Worm (Caenorhabditis elegans): ENCODE measurements around the gene R107.2.

R107.2 gene

ce11 chrIII:9023601-9024000 lies 22.1 kb downstream of the R107.2 start:
- TF ChIP-seq unc-62 (GFP tag; optimal IDR thresholded peaks at IDR 0.05 in 1 of 2) (peak in 1 of 2 experiments; percentile 92), unc-62 (tag; optimal IDR thresholded peaks at IDR 0.05) (no peak), skn-1 (tag; optimal IDR thresholded peaks at IDR 0.05) (no peak)

DNA sequence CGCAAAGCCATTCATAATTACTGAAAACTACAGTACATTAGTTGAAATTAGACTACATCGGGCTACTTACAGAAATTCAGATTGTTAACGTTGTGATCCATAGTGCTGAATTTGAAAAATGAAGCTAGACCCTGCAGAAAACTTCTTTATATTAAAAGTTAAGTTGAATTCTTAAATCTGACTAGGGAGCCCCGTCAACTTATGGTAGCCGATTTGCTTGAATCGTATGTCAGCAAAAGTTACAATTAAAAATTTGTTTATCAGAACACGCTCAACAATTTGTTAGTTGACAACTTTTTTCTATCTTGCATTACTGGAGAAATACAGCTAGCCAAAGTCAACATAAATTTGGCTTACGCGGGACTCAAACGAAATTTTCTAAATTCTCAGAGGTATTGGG lies 23.2 kb downstream of the R107.2 start, which contains the start of gene F59B2.14:
F59B2.14 (minus strand) TSS at position 101 of the 400 bp plus-strand sequence.
- no peak for TF ChIP-seq ctbp-1 (GFP tag; IDR thresholded peaks at IDR 0.05)
- TF ChIP-seq dpl-1 (GFP tag; optimal IDR thresholded peaks at IDR 0.05) = no peak
- no peak for TF ChIP-seq nhr-6 (tag; optimal IDR thresholded peaks at IDR 0.05)
- TF ChIP-seq hmg-1.1 (GFP tag; IDR thresholded peaks at IDR 0.05) = no peak
- no peak for TF ChIP-seq lsy-2 (tag; optimal IDR thresholded peaks at IDR 0.05)

DNA sequence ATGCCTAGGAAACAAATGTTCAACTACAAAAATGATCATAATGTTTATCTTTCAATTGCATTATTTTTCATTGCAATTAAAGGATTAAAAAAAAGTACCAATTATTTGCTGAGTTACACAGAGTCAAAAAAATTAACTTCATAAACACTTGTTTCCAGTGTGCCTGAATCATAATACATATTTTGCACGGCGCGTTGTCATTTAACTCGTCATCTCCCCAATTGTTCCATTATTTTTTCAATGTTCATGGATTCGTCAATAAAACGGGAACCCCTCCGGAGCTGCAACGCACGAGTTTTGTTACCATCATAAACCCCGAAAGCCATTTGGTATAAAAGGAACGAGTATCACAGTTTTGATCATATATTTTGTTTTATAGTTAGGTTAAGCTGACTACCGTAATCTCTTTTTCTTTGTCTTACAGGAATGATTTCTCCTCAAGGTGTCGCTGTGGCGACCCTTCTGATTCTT lies 28.5 kb downstream of the R107.2 start, which contains the start of gene F59B2.12:
F59B2.12 (plus strand) TSS at position 421 of the 471 bp plus-strand sequence.
- no peak for TF ChIP-seq sdz-12 (GFP tag; optimal IDR thresholded peaks at IDR 0.05)
- no peak for TF ChIP-seq zfp-2 (tag; optimal IDR thresholded peaks at IDR 0.05)
- TF ChIP-seq unc-62 (GFP tag; optimal IDR thresholded peaks at IDR 0.05 in 1 of 2) = peak in 1 of 2 experiments; percentile 90
- TF ChIP-seq unc-62 (tag; optimal IDR thresholded peaks at IDR 0.05) = no peak

ce11 chrIII:9012309-9012708 lies 33.4 kb downstream of the R107.2 start, which contains the start of gene F59B2.9:
TSS of gene F59B2.9 (minus strand) at chrIII:9012409.
- TF ChIP-seq rbr-2 (tag; optimal IDR thresholded peaks at IDR 0.05) = no peak

- peak; percentile 29 for TF ChIP-seq mes-2 (tag; optimal IDR thresholded peaks at IDR 0.05; ENCODE audit: poor library complexity, severe bottlenecking)
- peak; percentile 6 for TF ChIP-seq aha-1 (tag)
- no peak for TF ChIP-seq spr-3 (GFP tag; optimal IDR thresholded peaks at IDR 0.05)
Measured at ce11 chrIII:9010047-9010446, 35.7 kb downstream of the R107.2 start, which contains the start of gene F59B2.8. TSS of gene F59B2.8 (minus strand) at chrIII:9010197.

ce11 chrIII:9007183-9007582 lies 38.6 kb downstream of the R107.2 start:
- TF ChIP-seq nhr-6 (tag; optimal IDR thresholded peaks at IDR 0.05) (no peak), ztf-7 (tag; optimal IDR thresholded peaks at IDR 0.05) (no peak), nhr-28 (tag; optimal IDR thresholded peaks at IDR 0.05) (peak; percentile 60), nhr-11 (tag; optimal IDR thresholded peaks at IDR 0.05) (no peak), snpc-1.2 (GFP tag; IDR thresholded peaks at IDR 0.05) (no peak), madf-9 (GFP tag; conservative IDR thresholded peaks at IDR 0.05) (peak; percentile 63; the same call in 1 of the 2 replicates), hif-1 (tag; optimal IDR thresholded peaks at IDR 0.05) (no peak), Y75B8A.6 (GFP tag; IDR thresholded peaks at IDR 0.05) (no peak), Y105C5A.15 (GFP tag; IDR thresholded peaks at IDR 0.05) (no peak), nhr-41 (GFP tag; IDR thresholded peaks at IDR 0.05) (no peak), ctbp-1 (GFP tag; IDR thresholded peaks at IDR 0.05) (no peak), mes-2 (tag; optimal IDR thresholded peaks at IDR 0.05; ENCODE audit: poor library complexity, severe bottlenecking) (peak; percentile 51), rbr-2 (tag; optimal IDR thresholded peaks at IDR 0.05) (peak; percentile 4), dmd-9 (GFP tag; IDR thresholded peaks at IDR 0.05) (no peak), daf-16 (GFP tag; optimal IDR thresholded peaks at IDR 0.05) (no peak), daf-16 (tag; optimal IDR thresholded peaks at IDR 0.05) (peak; percentile 79), daf-12 (tag; optimal IDR thresholded peaks at IDR 0.05) (no peak), pha-4 (GFP tag; IDR thresholded peaks at IDR 0.05) (no peak), pha-4 (tag; optimal IDR thresholded peaks at IDR 0.05) (peak; percentile 6), mep-1 (tag; optimal IDR thresholded peaks at IDR 0.05) (peak; percentile 20), hlh-11 (tag; optimal IDR thresholded peaks at IDR 0.05) (peak; percentile 83), aha-1 (tag) (peak; percentile 71), lin-29 (GFP tag; IDR thresholded peaks at IDR 0.05) (no peak), hlh-30 (tag; optimal IDR thresholded peaks at IDR 0.05; ENCODE audit: insufficient read depth) (peak; percentile 39), mdl-1 (tag; optimal IDR thresholded peaks at IDR 0.05) (peak in 1 of 2 experiments; percentile 12), mxl-3 (GFP tag; optimal IDR thresholded peaks at IDR 0.05) (peak; percentile 27), pqm-1 (tag; optimal IDR thresholded peaks at IDR 0.05) (peak; percentile 17), dve-1 (tag; optimal IDR thresholded peaks at IDR 0.05; ENCODE audit: insufficient read depth) (peak; percentile 48)
